Fruit fly (Drosophila melanogaster) whole organism, embryonic: Measurements from ENCODE around the gene firl.

Experiments used
- Bteb2 ChIP-seq: fragments of 200-800 bp; sonication (Bioruptor generic); optimal IDR thresholded peaks from 2 replicates; lab custom pipeline; 2016; ENCODE audit warnings: missing biosample characterization, missing genetic modification characterization
- CG10209 ChIP-seq: fragments of 200-800 bp; sonication (Bioruptor generic); optimal IDR thresholded peaks from 3 replicates; lab custom pipeline; 2017; ENCODE audit warnings: missing biosample characterization, mild to moderate bottlenecking, missing genetic modification characterization, missing genetic modification reagents
- CG12744 ChIP-seq: fragments of 200-800 bp; sonication (Bioruptor generic); optimal IDR thresholded peaks from 2 replicates; lab custom pipeline; 2016; ENCODE audit warnings: missing biosample characterization, missing genetic modification characterization
- CG12942 ChIP-seq: fragments of 200-800 bp; sonication (Bioruptor generic); optimal IDR thresholded peaks from 3 replicates; lab custom pipeline; 2016; ENCODE audit warnings: missing biosample characterization, missing genetic modification characterization
- CG13296 ChIP-seq: fragments of 200-800 bp; sonication (Bioruptor generic); optimal IDR thresholded peaks from 3 replicates; lab custom pipeline; 2018; ENCODE audit warnings: missing biosample characterization, mild to moderate bottlenecking, missing genetic modification characterization
- CG13424 ChIP-seq: fragments of 200-800 bp; sonication (Bioruptor generic); optimal IDR thresholded peaks from 2 replicates; lab custom pipeline; 2019; ENCODE audit warnings: missing biosample characterization, mild to moderate bottlenecking, missing genetic modification characterization, moderate library complexity
- CG14014 ChIP-seq: fragments of 200-800 bp; sonication (Bioruptor generic); IDR thresholded peaks from 2 replicates; pipeline ENCODE4 v1.3.6; 2022; ENCODE audit warnings: missing biosample characterization, missing genetic modification characterization
- CG14050 ChIP-seq: fragments of 200-800 bp; sonication (Bioruptor generic); IDR thresholded peaks from 3 replicates; pipeline ENCODE4 v1.3.6; 2022; ENCODE audit warnings: missing biosample characterization, missing genetic modification characterization
- CG15601 ChIP-seq: fragments of 200-800 bp; sonication (Bioruptor generic); optimal IDR thresholded peaks from 3 replicates; lab custom pipeline; 2019; ENCODE audit warnings: missing biosample characterization, mild to moderate bottlenecking, missing genetic modification characterization, moderate library complexity
- CG1602 ChIP-seq: fragments of 200-800 bp; sonication (Bioruptor generic); optimal IDR thresholded peaks from 3 replicates; lab custom pipeline; 2016; ENCODE audit warnings: missing biosample characterization, missing genetic modification characterization
- CG16779 ChIP-seq: fragments of 200-800 bp; sonication (Bioruptor generic); IDR thresholded peaks from 2 replicates; pipeline ENCODE4 v1.3.6; 2022; ENCODE audit warnings: missing biosample characterization, missing genetic modification characterization
- CG17385 ChIP-seq: fragments of 200-800 bp; sonication (Bioruptor generic); optimal IDR thresholded peaks from 3 replicates; lab custom pipeline; 2018; ENCODE audit warnings: missing biosample characterization, mild to moderate bottlenecking, missing genetic modification characterization
- CG17912 ChIP-seq: fragments of 200-800 bp; sonication (Bioruptor generic); optimal IDR thresholded peaks from 2 replicates; lab custom pipeline; 2018; ENCODE audit warnings: missing biosample characterization, mild to moderate bottlenecking, missing genetic modification characterization
- CG18764 ChIP-seq: fragments of 200-800 bp; sonication (Bioruptor generic); optimal IDR thresholded peaks from 3 replicates; lab custom pipeline; 2016; ENCODE audit warnings: missing biosample characterization, missing genetic modification characterization
- CG31365 ChIP-seq: fragments of 200-800 bp; sonication (Bioruptor generic); optimal IDR thresholded peaks from 2 replicates; lab custom pipeline; 2018; ENCODE audit warnings: missing biosample characterization, mild to moderate bottlenecking, missing genetic modification characterization
- CG6654 ChIP-seq: fragments of 200-800 bp; sonication (Bioruptor generic); optimal IDR thresholded peaks from 2 replicates; lab custom pipeline; 2017; ENCODE audit warnings: missing biosample characterization, mild to moderate bottlenecking, missing genetic modification characterization
- CG8281 ChIP-seq: fragments of 200-800 bp; sonication (Bioruptor generic); optimal IDR thresholded peaks from 2 replicates; lab custom pipeline; 2018; ENCODE audit warnings: missing biosample characterization, mild to moderate bottlenecking, missing genetic modification characterization, moderate library complexity
- CG8924 ChIP-seq: fragments of 200-800 bp; optimal IDR thresholded peaks from 3 replicates; lab custom pipeline; 2019; ENCODE audit warnings: missing biosample characterization, mild to moderate bottlenecking, missing genetic modification characterization, moderate library complexity
- ERR ChIP-seq: fragments of 200-800 bp; sonication (Bioruptor generic); optimal IDR thresholded peaks from 2 replicates; lab custom pipeline; 2016; ENCODE audit warnings: missing biosample characterization, missing genetic modification characterization
- Elba2 ChIP-seq: fragments of 200-800 bp; sonication (Bioruptor generic); optimal IDR thresholded peaks from 3 replicates; lab custom pipeline; 2016; ENCODE audit warnings: missing biosample characterization, missing genetic modification characterization
- HHEX ChIP-seq: fragments of 200-800 bp; sonication (Bioruptor generic); optimal IDR thresholded peaks from 3 replicates; lab custom pipeline; 2017; ENCODE audit warnings: missing biosample characterization, mild to moderate bottlenecking, missing genetic modification characterization, missing genetic modification reagents
- Hmr ChIP-seq: fragments of 200-800 bp; sonication (Bioruptor generic); optimal IDR thresholded peaks from 3 replicates; lab custom pipeline; 2017; ENCODE audit warnings: mild to moderate bottlenecking, missing biosample characterization, missing genetic modification reagents, missing genetic modification characterization
- Hr51 ChIP-seq, 2 experiments: fragments of 200-800 bp; sonication (Bioruptor generic); optimal IDR thresholded peaks; 2 replicates in 1 of 2; 3 replicates in 1 of 2; lab custom pipeline; 2016 to 2018; ENCODE audit warnings: missing biosample characterization in 2 of 2, missing genetic modification characterization in 2 of 2, mild to moderate bottlenecking in 1 of 2, moderate library complexity in 1 of 2
- Rx ChIP-seq: fragments of 200-800 bp; sonication (Bioruptor generic); IDR thresholded peaks from 2 replicates; pipeline ENCODE4 v1.3.6; 2022; ENCODE audit warnings: missing biosample characterization, missing genetic modification characterization
- Sry-δ ChIP-seq: fragments of 200-800 bp; sonication (Bioruptor generic); optimal IDR thresholded peaks from 2 replicates; lab custom pipeline; 2016; ENCODE audit warnings: missing biosample characterization, missing genetic modification characterization
- Xrp1 ChIP-seq: fragments of 200-800 bp; sonication (Bioruptor generic); IDR thresholded peaks from 2 replicates; pipeline ENCODE4 v1.3.6; 2022; ENCODE audit warnings: missing biosample characterization, missing genetic modification characterization
- YL-1 ChIP-seq: fragments of 200-800 bp; sonication (Bioruptor generic); optimal IDR thresholded peaks from 3 replicates; lab custom pipeline; 2017; ENCODE audit warnings: missing biosample characterization, mild to moderate bottlenecking, missing genetic modification characterization
- dimm ChIP-seq: fragments of 200-800 bp; sonication (Bioruptor generic); IDR thresholded peaks from 2 replicates; pipeline ENCODE4 v1.3.6; 2022; ENCODE audit warnings: missing biosample characterization, missing genetic modification characterization
- dmrt99B ChIP-seq: fragments of 200-800 bp; sonication (Bioruptor generic); optimal IDR thresholded peaks from 2 replicates; lab custom pipeline; 2018; ENCODE audit warnings: missing biosample characterization, mild to moderate bottlenecking, missing genetic modification characterization, moderate library complexity
- dysf ChIP-seq: fragments of 200-800 bp; sonication (Bioruptor generic); IDR thresholded peaks from 3 replicates; pipeline ENCODE4 v1.3.6; 2022; ENCODE audit warnings: missing biosample characterization, missing genetic modification characterization
- fd102C ChIP-seq: fragments of 200-800 bp; sonication (Bioruptor generic); optimal IDR thresholded peaks from 2 replicates; lab custom pipeline; 2018; ENCODE audit warnings: missing biosample characterization, mild to moderate bottlenecking, missing genetic modification characterization, moderate library complexity
- gcm ChIP-seq: fragments of 200-800 bp; sonication (Bioruptor generic); optimal IDR thresholded peaks from 2 replicates; lab custom pipeline; 2019; ENCODE audit warnings: missing biosample characterization, mild to moderate bottlenecking, missing genetic modification characterization, moderate library complexity
- gro ChIP-seq: fragments of 200-800 bp; sonication (Bioruptor generic); optimal IDR thresholded peaks from 2 replicates; lab custom pipeline; 2016; ENCODE audit warnings: missing biosample characterization, missing genetic modification characterization
- gsb ChIP-seq: fragments of 200-800 bp; sonication (Bioruptor generic); IDR thresholded peaks from 2 replicates; pipeline ENCODE4 v1.3.6; 2022; ENCODE audit warnings: missing biosample characterization, missing genetic modification characterization
- gsb-n ChIP-seq: fragments of 200-800 bp; sonication (Bioruptor generic); optimal IDR thresholded peaks from 3 replicates; lab custom pipeline; 2018; ENCODE audit warnings: missing biosample characterization, mild to moderate bottlenecking, missing genetic modification characterization
- insv ChIP-seq, 2 experiments: fragments of 200-800 bp; sonication (Bioruptor generic); optimal IDR thresholded peaks; 3 replicates each; lab custom pipeline; 2016 to 2018; ENCODE audit warnings: missing biosample characterization in 2 of 2, missing genetic modification characterization in 2 of 2
- jumu ChIP-seq: fragments of 200-800 bp; sonication (Bioruptor generic); optimal IDR thresholded peaks from 3 replicates; lab custom pipeline; 2016; ENCODE audit warnings: missing biosample characterization, missing genetic modification characterization
- kni ChIP-seq: fragments of 200-800 bp; sonication (Bioruptor generic); optimal IDR thresholded peaks from 3 replicates; lab custom pipeline; 2017; ENCODE audit warnings: mild to moderate bottlenecking, missing biosample characterization, missing genetic modification reagents, missing genetic modification characterization
- lilli ChIP-seq: fragments of 200-800 bp; sonication (Bioruptor generic); optimal IDR thresholded peaks from 3 replicates; lab custom pipeline; 2016; ENCODE audit warnings: missing biosample characterization, missing genetic modification characterization
- mirr ChIP-seq: fragments of 200-800 bp; sonication (Bioruptor generic); optimal IDR thresholded peaks from 3 replicates; lab custom pipeline; 2018; ENCODE audit warnings: missing biosample characterization, mild to moderate bottlenecking, missing genetic modification characterization
- nmo ChIP-seq: fragments of 200-800 bp; sonication (Bioruptor generic); optimal IDR thresholded peaks from 2 replicates; lab custom pipeline; 2018; ENCODE audit warnings: missing biosample characterization, mild to moderate bottlenecking, missing genetic modification characterization, moderate library complexity
- psq ChIP-seq: fragments of 200-800 bp; sonication (Bioruptor generic); optimal IDR thresholded peaks from 2 replicates; lab custom pipeline; 2017; ENCODE audit warnings: missing biosample characterization, missing genetic modification characterization
- ro ChIP-seq: fragments of 200-800 bp; sonication (Bioruptor generic); IDR thresholded peaks from 2 replicates; pipeline ENCODE4 v1.3.6; 2022; ENCODE audit warnings: missing biosample characterization, missing genetic modification characterization
- sim ChIP-seq: fragments of 200-800 bp; sonication (Bioruptor generic); IDR thresholded peaks from 2 replicates; pipeline ENCODE4 v1.3.6; 2022; ENCODE audit warnings: missing biosample characterization, missing genetic modification characterization
- slbo ChIP-seq: fragments of 200-800 bp; sonication (Bioruptor generic); IDR thresholded peaks from 2 replicates; pipeline ENCODE4 v1.3.6; 2022; ENCODE audit warnings: missing biosample characterization, missing genetic modification characterization
- slp2 ChIP-seq: fragments of 200-800 bp; sonication (Bioruptor generic); optimal IDR thresholded peaks from 2 replicates; lab custom pipeline; 2016; ENCODE audit warnings: missing biosample characterization, missing genetic modification characterization
- sr ChIP-seq: fragments of 200-800 bp; sonication (Bioruptor generic); IDR thresholded peaks from 3 replicates; pipeline ENCODE4 v1.3.6; 2022; ENCODE audit warnings: missing biosample characterization, missing genetic modification characterization
- sug ChIP-seq: fragments of 200-800 bp; optimal IDR thresholded peaks from 2 replicates; lab custom pipeline; 2019; ENCODE audit warnings: missing biosample characterization, mild to moderate bottlenecking, missing genetic modification characterization, moderate library complexity
- tgo ChIP-seq: fragments of 200-800 bp; sonication (Bioruptor generic); IDR thresholded peaks from 3 replicates; pipeline ENCODE4 v1.3.6; 2022; ENCODE audit warnings: missing biosample characterization, missing genetic modification characterization
- vvl ChIP-seq: fragments of 200-800 bp; sonication (Bioruptor generic); IDR thresholded peaks from 2 replicates; pipeline ENCODE4 v1.3.6; 2022; ENCODE audit warnings: missing biosample characterization, missing genetic modification characterization
- zfh2 ChIP-seq: fragments of 200-800 bp; sonication (Bioruptor generic); optimal IDR thresholded peaks from 2 replicates; lab custom pipeline; 2016; ENCODE audit warnings: missing biosample characterization, missing genetic modification characterization

firl gene

dm6 chr2L:12021193-12021592, 45.4 kb downstream of the firl start (continued):
- TF ChIP-seq CG14014 (peak; percentile 60; the same call in 1 of the 2 replicates), Xrp1 (GFP tag; lab: Robert Waterston, UW) (peak; percentile 72), CG6654 (GFP tag; lab: Kevin White, UChicago) (no peak), gcm (peak; percentile 61), CG13424 (tag; lab: Kevin White, UChicago) (peak; percentile 58), ro (no peak), fd102C (GFP tag; lab: Kevin White, UChicago) (peak; percentile 19), Bteb2 (GFP tag; lab: Kevin White, UChicago) (peak; percentile 33), Rx (GFP tag; lab: Robert Waterston, UW) (no peak), zfh2 (GFP tag; lab: Kevin White, UChicago) (no peak), CG31365 (tag; lab: Kevin White, UChicago) (peak; percentile 1), gro (GFP tag; lab: Kevin White, UChicago) (peak; percentile 25), CG17385 (peak; percentile 28), Sry-δ (GFP tag; lab: Kevin White, UChicago) (peak; percentile 4), CG13296 (GFP tag; lab: Kevin White, UChicago) (peak; percentile 65), dimm (GFP tag; lab: Robert Waterston, UW) (no peak), Elba2 (GFP tag; lab: Kevin White, UChicago) (no peak), CG10209 (GFP tag; lab: Kevin White, UChicago) (peak; percentile 83), gsb-n (peak; percentile 82), dmrt99B (tag; lab: Kevin White, UChicago) (no peak), CG18764 (GFP tag; lab: Kevin White, UChicago) (peak; percentile 46), tgo (no peak), CG1602 (GFP tag; lab: Kevin White, UChicago) (peak; percentile 22), CG15601 (tag; lab: Kevin White, UChicago) (peak; percentile 84), YL-1 (GFP tag; lab: Kevin White, UChicago) (peak; percentile 11), sug (tag; lab: Kevin White, UChicago) (no peak), lilli (GFP tag; lab: Kevin White, UChicago) (peak; percentile 26), gsb (no peak), CG12744 (GFP tag; lab: Kevin White, UChicago) (peak; percentile 62), dysf (GFP tag; lab: Robert Waterston, UW) (peak; percentile 47; the same call in 2 of the 3 replicates), CG12942 (GFP tag; lab: Kevin White, UChicago) (peak; percentile 62), CG8924 (tag; lab: Kevin White, UChicago) (peak; percentile 59), CG14050 (GFP tag; lab: Robert Waterston, UW) (no peak), nmo (GFP tag; lab: Kevin White, UChicago) (no peak), CG16779 (peak; percentile 62; the same call in 1 of the 2 replicates), jumu (GFP tag; lab: Kevin White, UChicago) (no peak), Hmr (GFP tag; lab: Kevin White, UChicago) (peak; percentile 89), vvl (GFP tag; lab: Robert Waterston, UW) (peak; percentile 45), kni (peak; percentile 31), slp2 (GFP tag; lab: Kevin White, UChicago) (no peak), HHEX (peak; percentile 77), slbo (GFP tag; lab: Robert Waterston, UW) (0 out of 2 replicates have a peak, but pooled peaks have one; percentile 8), CG8281 (tag; lab: Kevin White, UChicago) (peak; percentile 33), sim (GFP tag; lab: Robert Waterston, UW) (no peak), Hr51 (GFP tag; optimal IDR thresholded peaks at IDR 0.05; lab: Kevin White, UChicago) (peak; percentile 1 to 34), mirr (GFP tag; lab: Kevin White, UChicago) (peak; percentile 27), insv (GFP tag; optimal IDR thresholded peaks at IDR 0.05; lab: Kevin White, UChicago) (peak in 1 of 2 experiments; percentile 53), ERR (GFP tag; lab: Kevin White, UChicago) (no peak), sr (GFP tag; lab: Robert Waterston, UW) (no peak), CG17912 (peak; percentile 8), psq (GFP tag; lab: Kevin White, UChicago) (peak; percentile 46)
